Fruit fly (Drosophila melanogaster) whole organism, embryonic: ENCODE results near the gene CG42579.

Experiments
- Awh ChIP-seq: fragments of 200-800 bp; sonication (Bioruptor generic); IDR thresholded peaks from 2 replicates; pipeline ENCODE4, ENCODE4 v1.3.6; 2022; ENCODE audit warnings: missing biosample characterization, missing genetic modification characterization
- CG10543 ChIP-seq: fragments of 200-800 bp; sonication (Bioruptor generic); optimal IDR thresholded peaks from 3 replicates; lab custom pipeline; 2017; ENCODE audit warnings: missing biosample characterization, mild to moderate bottlenecking, missing genetic modification characterization, moderate library complexity
- CG10959 ChIP-seq: fragments of 200-800 bp; sonication (Bioruptor generic); IDR thresholded peaks from 2 replicates; pipeline ENCODE4 v1.3.6; 2022; ENCODE audit warnings: missing biosample characterization, missing genetic modification characterization
- CG10979 ChIP-seq: fragments of 200-800 bp; sonication (Bioruptor generic); optimal IDR thresholded peaks from 2 replicates; lab custom pipeline; 2018; ENCODE audit warnings: missing biosample characterization, mild to moderate bottlenecking, missing genetic modification characterization, moderate library complexity
- CG11723 ChIP-seq: fragments of 200-800 bp; sonication (Bioruptor generic); optimal IDR thresholded peaks from 2 replicates; lab custom pipeline; 2017; ENCODE audit warnings: missing biosample characterization, mild to moderate bottlenecking, missing genetic modification characterization
- CG12104 ChIP-seq: fragments of 200-800 bp; sonication (Bioruptor generic); optimal IDR thresholded peaks from 3 replicates; lab custom pipeline; 2016; ENCODE audit warnings: missing biosample characterization, missing genetic modification characterization
- CG13123 ChIP-seq: fragments of 200-800 bp; sonication (Bioruptor generic); optimal IDR thresholded peaks from 2 replicates; lab custom pipeline; 2016; ENCODE audit warnings: missing biosample characterization, missing genetic modification characterization
- CG15514 ChIP-seq: fragments of 200-800 bp; sonication (Bioruptor generic); optimal IDR thresholded peaks from 3 replicates; lab custom pipeline; 2017; ENCODE audit warnings: missing biosample characterization, missing genetic modification characterization, mild to moderate bottlenecking, moderate library complexity, missing genetic modification reagents
- CG15601 ChIP-seq: fragments of 200-800 bp; sonication (Bioruptor generic); optimal IDR thresholded peaks from 3 replicates; lab custom pipeline; 2019; ENCODE audit warnings: missing biosample characterization, mild to moderate bottlenecking, missing genetic modification characterization, moderate library complexity
- CG16863 ChIP-seq: fragments of 200-800 bp; sonication (Bioruptor generic); optimal IDR thresholded peaks from 3 replicates; lab custom pipeline; 2016; ENCODE audit warnings: missing biosample characterization, missing genetic modification characterization
- CG17186 ChIP-seq: fragments of 200-800 bp; sonication (Bioruptor generic); optimal IDR thresholded peaks from 3 replicates; lab custom pipeline; 2017; ENCODE audit warnings: missing biosample characterization, missing genetic modification reagents, missing genetic modification characterization
- CG17802 ChIP-seq: fragments of 200-800 bp; sonication (Bioruptor generic); optimal IDR thresholded peaks from 2 replicates; lab custom pipeline; 2018; ENCODE audit warnings: missing biosample characterization, mild to moderate bottlenecking, missing genetic modification characterization, moderate library complexity
- CG31441 ChIP-seq: fragments of 200-800 bp; sonication (Bioruptor generic); IDR thresholded peaks from 2 replicates; pipeline ENCODE4 v1.3.6; 2022; ENCODE audit warnings: missing biosample characterization, missing genetic modification characterization
- CG34376 ChIP-seq: fragments of 200-800 bp; sonication (Bioruptor generic); optimal IDR thresholded peaks from 2 replicates; lab custom pipeline; 2018; ENCODE audit warnings: missing biosample characterization, mild to moderate bottlenecking, missing genetic modification characterization
- CG3847 ChIP-seq: fragments of 200-800 bp; sonication (Bioruptor generic); IDR thresholded peaks from 2 replicates; pipeline ENCODE4 v1.3.6; 2022; ENCODE audit warnings: missing biosample characterization, missing genetic modification characterization
- CG6683 ChIP-seq: fragments of 200-800 bp; sonication (Bioruptor generic); optimal IDR thresholded peaks from 2 replicates; lab custom pipeline; 2017; ENCODE audit warnings: missing biosample characterization, mild to moderate bottlenecking, missing genetic modification characterization, missing genetic modification reagents
- CG7271 ChIP-seq: fragments of 200-800 bp; sonication (Bioruptor generic); optimal IDR thresholded peaks from 2 replicates; lab custom pipeline; 2018; ENCODE audit warnings: missing biosample characterization, mild to moderate bottlenecking, missing genetic modification characterization, moderate library complexity
- CG7745 ChIP-seq: fragments of 200-800 bp; sonication (Bioruptor generic); optimal IDR thresholded peaks from 2 replicates; lab custom pipeline; 2018; ENCODE audit warnings: missing biosample characterization, mild to moderate bottlenecking, missing genetic modification characterization, moderate library complexity
- CG7987 ChIP-seq: fragments of 200-800 bp; sonication (Bioruptor generic); optimal IDR thresholded peaks from 2 replicates; lab custom pipeline; 2018; ENCODE audit warnings: missing biosample characterization, mild to moderate bottlenecking, missing genetic modification characterization, moderate library complexity
- CG8359 ChIP-seq: fragments of 200-800 bp; sonication (Bioruptor generic); optimal IDR thresholded peaks from 2 replicates; lab custom pipeline; 2017; ENCODE audit warnings: missing biosample characterization, mild to moderate bottlenecking, missing genetic modification characterization, borderline replicate concordance
- CG9215 ChIP-seq: fragments of 200-800 bp; sonication (Bioruptor generic); IDR thresholded peaks from 2 replicates; pipeline ENCODE4 v1.3.6; 2022; ENCODE audit warnings: missing biosample characterization, missing genetic modification characterization
- D19A ChIP-seq: fragments of 200-800 bp; optimal IDR thresholded peaks from 3 replicates; lab custom pipeline; 2019; ENCODE audit warnings: missing biosample characterization, mild to moderate bottlenecking, missing genetic modification characterization, moderate library complexity
- Dip3 ChIP-seq: fragments of 200-800 bp; sonication (Bioruptor generic); optimal IDR thresholded peaks from 3 replicates; lab custom pipeline; 2016; ENCODE audit warnings: missing biosample characterization, missing genetic modification characterization
- Dll ChIP-seq: fragments of 200-800 bp; sonication (Bioruptor generic); IDR thresholded peaks from 4 replicates; pipeline ENCODE4 v1.3.6; 2022; ENCODE audit warnings: missing biosample characterization, missing genetic modification characterization; ENCODE audit not compliant: partially characterized antibody
- Gsc ChIP-seq: fragments of 200-800 bp; sonication (Bioruptor generic); IDR thresholded peaks from 2 replicates; pipeline ENCODE4 v1.3.6; 2022; ENCODE audit warnings: missing biosample characterization, missing genetic modification characterization
- HLHmδ ChIP-seq: fragments of 200-800 bp; sonication (Bioruptor generic); optimal IDR thresholded peaks from 2 replicates; lab custom pipeline; 2018; ENCODE audit warnings: missing biosample characterization, mild to moderate bottlenecking, missing genetic modification characterization, moderate library complexity
- Kr ChIP-seq: fragments of 200-800 bp; sonication (Bioruptor generic); optimal IDR thresholded peaks from 2 replicates; lab custom pipeline; 2017; ENCODE audit warnings: missing biosample characterization, mild to moderate bottlenecking, missing genetic modification characterization
- Lim3 ChIP-seq: fragments of 200-800 bp; sonication (Bioruptor generic); IDR thresholded peaks from 2 replicates; pipeline ENCODE4 v1.3.6; 2022; ENCODE audit warnings: missing biosample characterization, missing genetic modification characterization
- Max ChIP-seq: fragments of 200-800 bp; sonication (Bioruptor generic); optimal IDR thresholded peaks from 2 replicates; lab custom pipeline; 2016; ENCODE audit warnings: missing biosample characterization, mild to moderate bottlenecking, missing genetic modification characterization
- Scr ChIP-seq: fragments of 200-800 bp; sonication (Bioruptor generic); IDR thresholded peaks from 2 replicates; pipeline ENCODE4 v1.3.6; 2022; ENCODE audit warnings: missing biosample characterization, missing genetic modification characterization; ENCODE audit not compliant: partially characterized antibody
- Side ChIP-seq: fragments of 200-800 bp; sonication (Bioruptor generic); optimal IDR thresholded peaks from 2 replicates; lab custom pipeline; 2016; ENCODE audit warnings: missing biosample characterization, missing genetic modification characterization
- Xrp1 ChIP-seq: fragments of 200-800 bp; sonication (Bioruptor generic); IDR thresholded peaks from 2 replicates; pipeline ENCODE4 v1.3.6; 2022; ENCODE audit warnings: missing biosample characterization, missing genetic modification characterization
- az2 ChIP-seq: fragments of 200-800 bp; sonication (Bioruptor generic); optimal IDR thresholded peaks from 3 replicates; lab custom pipeline; 2016; ENCODE audit warnings: missing biosample characterization, missing genetic modification characterization
- cato ChIP-seq: fragments of 200-800 bp; sonication (Bioruptor generic); optimal IDR thresholded peaks from 2 replicates; lab custom pipeline; 2016; ENCODE audit warnings: missing biosample characterization, missing genetic modification characterization, borderline replicate concordance
- cg ChIP-seq: fragments of 200-800 bp; sonication (Bioruptor generic); optimal IDR thresholded peaks from 3 replicates; lab custom pipeline; 2019; ENCODE audit warnings: missing biosample characterization, mild to moderate bottlenecking, missing genetic modification characterization, moderate library complexity
- chif ChIP-seq, 2 experiments: fragments of 200-800 bp; sonication (Bioruptor generic); optimal IDR thresholded peaks; 3 replicates each; lab custom pipeline; 2016; ENCODE audit warnings: missing biosample characterization in 2 of 2, missing genetic modification characterization in 2 of 2
- esg ChIP-seq: fragments of 200-800 bp; sonication (Bioruptor generic); conservative IDR thresholded peaks from 2 replicates; pipeline ENCODE4 v1.3.6; 2022; ENCODE audit warnings: missing biosample characterization, missing genetic modification characterization
- eve ChIP-seq, 2 experiments: fragments of >200 bp; optimal IDR thresholded peaks; 2 replicates each; lab custom pipeline; 2017; ENCODE audit warnings: missing biosample characterization in 2 of 2, missing genetic modification characterization in 2 of 2
- exex ChIP-seq: fragments of 200-800 bp; sonication (Bioruptor generic); optimal IDR thresholded peaks from 4 replicates; lab custom pipeline; 2018; ENCODE audit warnings: missing biosample characterization, mild to moderate bottlenecking, missing genetic modification characterization, moderate library complexity
- gro ChIP-seq: fragments of 200-800 bp; sonication (Bioruptor generic); optimal IDR thresholded peaks from 2 replicates; lab custom pipeline; 2016; ENCODE audit warnings: missing biosample characterization, missing genetic modification characterization
- oc ChIP-seq: fragments of 200-800 bp; sonication (Bioruptor generic); optimal IDR thresholded peaks from 2 replicates; lab custom pipeline; 2018; ENCODE audit warnings: missing biosample characterization, mild to moderate bottlenecking, missing genetic modification characterization, moderate library complexity
- prd ChIP-seq, 3 experiments: fragments of >200 bp in 2 of 3; fragments of 200-800 bp in 1 of 3; sonication (Bioruptor generic) in 1 of 3; optimal IDR thresholded peaks in 2 of 3; IDR thresholded peaks in 1 of 3; 2 replicates in 2 of 3; 3 replicates in 1 of 3; pipeline versions ENCODE4 v1.3.6 to Lab custom; 2017 to 2022; ENCODE audit warnings: missing biosample characterization in 1 of 3, missing genetic modification characterization in 1 of 3
- rib ChIP-seq: fragments of 200-800 bp; sonication (Bioruptor generic); IDR thresholded peaks from 2 replicates; pipeline ENCODE4 v1.3.6; 2022; ENCODE audit warnings: missing biosample characterization, missing genetic modification characterization
- sc ChIP-seq, 3 experiments: fragments of >200 bp in 2 of 3; fragments of 200-800 bp in 1 of 3; sonication (Bioruptor generic) in 1 of 3; optimal IDR thresholded peaks; 2 replicates in 2 of 3; 3 replicates in 1 of 3; lab custom pipeline; 2017; ENCODE audit warnings: mild to moderate bottlenecking in 1 of 3, missing biosample characterization in 1 of 3, missing genetic modification characterization in 1 of 3, missing genetic modification reagents in 1 of 3
- scrt ChIP-seq: fragments of 200-800 bp; sonication (Bioruptor generic); optimal IDR thresholded peaks from 2 replicates; lab custom pipeline; 2018; ENCODE audit warnings: missing biosample characterization, mild to moderate bottlenecking, missing genetic modification characterization, moderate library complexity
- sens ChIP-seq: fragments of 200-800 bp; sonication (Bioruptor generic); peaks from one replicate; lab custom pipeline; 2016; ENCODE audit warnings: missing biosample characterization, missing genetic modification characterization
- sisA ChIP-seq: fragments of 200-800 bp; sonication (Bioruptor generic); IDR thresholded peaks from 2 replicates; pipeline ENCODE4 v1.3.6; 2022; ENCODE audit warnings: missing biosample characterization, missing genetic modification characterization
- unc-4 ChIP-seq: fragments of 200-800 bp; sonication (Bioruptor generic); IDR thresholded peaks from 2 replicates; pipeline ENCODE4 v1.3.6; 2022; ENCODE audit warnings: missing biosample characterization, missing genetic modification characterization; ENCODE audit not compliant: partially characterized antibody
- yki ChIP-seq: fragments of >200 bp; optimal IDR thresholded peaks from 3 replicates; lab custom pipeline; 2018

CG42579 gene

dm6 chrX:20519049-20519448, 8.4 kb upstream of the CG42579 start (continued):
- TF ChIP-seq az2 (GFP tag; lab: Kevin White, UChicago) (peak; percentile 54), gro (GFP tag; lab: Kevin White, UChicago) (no peak), Dll (no peak), eve (GFP tag; optimal IDR thresholded peaks at IDR 0.05; lab: Kevin White, UChicago) (no peak), Lim3 (no peak), CG8359 (GFP tag; lab: Kevin White, UChicago) (no peak), CG7271 (tag; lab: Kevin White, UChicago) (no peak), cato (GFP tag; lab: Kevin White, UChicago) (peak; percentile 23), CG10979 (tag; lab: Kevin White, UChicago) (peak; percentile 60), Side (GFP tag; lab: Kevin White, UChicago) (peak; percentile 13), CG17802 (tag; lab: Kevin White, UChicago) (no peak), CG6683 (no peak), prd (optimal IDR thresholded peaks at IDR 0.05; lab: Kevin White, UChicago) (no peak), prd (GFP tag; IDR thresholded peaks at IDR 0.05; lab: Robert Waterston, UW) (peak; percentile 66), Gsc (GFP tag; lab: Robert Waterston, UW) (no peak), CG11723 (GFP tag; lab: Kevin White, UChicago) (no peak), CG15514 (no peak), Dip3 (GFP tag; lab: Kevin White, UChicago) (no peak), Scr (GFP tag; lab: Robert Waterston, UW) (no peak), CG17186 (GFP tag; lab: Kevin White, UChicago) (no peak), CG9215 (GFP tag; lab: Robert Waterston, UW) (no peak), sisA (peak; percentile 38; the same call in 1 of the 2 replicates), CG15601 (tag; lab: Kevin White, UChicago) (no peak), unc-4 (GFP tag; lab: Robert Waterston, UW) (no peak), CG7987 (GFP tag; lab: Kevin White, UChicago) (no peak), Xrp1 (GFP tag; lab: Robert Waterston, UW) (peak; percentile 51; the same call in 1 of the 2 replicates), cg (GFP tag; lab: Kevin White, UChicago) (no peak), CG3847 (GFP tag; lab: Robert Waterston, UW) (no peak), esg (GFP tag; lab: Robert Waterston, UW) (peak; percentile 44; the same call in 1 of the 2 replicates), CG34376 (GFP tag; lab: Kevin White, UChicago) (no peak), exex (no peak), CG7745 (tag; lab: Kevin White, UChicago) (no peak), CG10959 (GFP tag; lab: Robert Waterston, UW) (no peak), CG31441 (GFP tag; lab: Robert Waterston, UW) (no peak), HLHmδ (no peak), Awh (GFP tag; lab: Robert Waterston, UW) (0 out of 2 replicates have a peak, but pooled peaks have one; percentile 50), scrt (GFP tag; lab: Kevin White, UChicago) (no peak), Kr (GFP tag; lab: Kevin White, UChicago) (no peak)
- TF ChIP-seq, all 482 proteins: peak for 161

- peak; percentile 34 for TF ChIP-seq sens (GFP tag; lab: Kevin White, UChicago)
- no peak for TF ChIP-seq D19A (tag; lab: Kevin White, UChicago)
- peak; percentile 71 for TF ChIP-seq CG10543
- TF ChIP-seq oc, result no peak
- TF ChIP-seq rib, result no peak
- TF ChIP-seq Max (GFP tag; lab: Kevin White, UChicago), result no peak
- TF ChIP-seq CG13123 (GFP tag; lab: Kevin White, UChicago), result no peak
- no peak for TF ChIP-seq CG12104 (GFP tag; lab: Kevin White, UChicago)
- no peak for TF ChIP-seq chif (GFP tag; optimal IDR thresholded peaks at IDR 0.05; lab: Kevin White, UChicago)
- TF ChIP-seq Dll, result no peak
- no peak for TF ChIP-seq CG16863 (GFP tag; lab: Kevin White, UChicago)
- no peak for TF ChIP-seq sc (optimal IDR thresholded peaks at IDR 0.05; lab: Kevin White, UChicago)
- no peak for TF ChIP-seq sc (GFP tag; optimal IDR thresholded peaks at IDR 0.05; lab: Kevin White, UChicago)
- no peak for TF ChIP-seq yki
These were observed 7.6 kb upstream of the CG42579 start for dm6 chrX:20519696-20520373.
